Worm (Caenorhabditis elegans): ENCODE data around the gene mec-4.

- TF ChIP-seq W03F9.2 (tag; optimal IDR thresholded peaks at IDR 0.05) (no peak), him-1 (tag; optimal IDR thresholded peaks at IDR 0.05) (no peak)
These were observed 38.0 kb upstream of the mec-4 start, which contains the start of gene F41G4.8 for ce11 chrX:16844924-16845323.
